Fruit fly (Drosophila melanogaster) whole organism, wandering third instar larva: ENCODE data around the gene mthl7.

Experiments used
- Abd-B ChIP-seq: fragments of >200 bp; optimal IDR thresholded peaks from 2 replicates; lab custom pipeline; 2017; ENCODE audit warnings: missing biosample characterization, missing genetic modification characterization
- CG32264 ChIP-seq: fragments of 200-800 bp; sonication (Bioruptor generic); optimal IDR thresholded peaks from 2 replicates; lab custom pipeline; 2016; ENCODE audit warnings: missing biosample characterization, missing genetic modification characterization
- CG9705 ChIP-seq: fragments of 200-800 bp; sonication (Bioruptor generic); optimal IDR thresholded peaks from 2 replicates; lab custom pipeline; 2018; ENCODE audit warnings: missing biosample characterization, mild to moderate bottlenecking, missing genetic modification characterization
- CrebA ChIP-seq: fragments of 200-800 bp; sonication (Bioruptor generic); optimal IDR thresholded peaks from 2 replicates; lab custom pipeline; 2016; ENCODE audit warnings: missing biosample characterization, mild to moderate bottlenecking, missing genetic modification characterization, borderline replicate concordance
- Dfd ChIP-seq: fragments of >200 bp; optimal IDR thresholded peaks from 2 replicates; lab custom pipeline; 2017; ENCODE audit warnings: missing biosample characterization, missing genetic modification characterization
- Dif ChIP-seq: fragments of 200-275, 200-300 bp; sonication (Bioruptor generic); optimal IDR thresholded peaks from 2 replicates; lab custom pipeline; 2018; ENCODE audit warnings: missing biosample characterization, missing genetic modification characterization; ENCODE audit not compliant: partially characterized antibody
- GATAd ChIP-seq: sonication (Bioruptor generic); optimal IDR thresholded peaks from 2 replicates; lab custom pipeline; 2016; ENCODE audit warnings: missing biosample characterization, missing genetic modification characterization
- HLH106 ChIP-seq: fragments of 200-800 bp; optimal IDR thresholded peaks from 3 replicates; lab custom pipeline; 2019; ENCODE audit warnings: missing biosample characterization, mild to moderate bottlenecking, missing genetic modification characterization, moderate library complexity
- Hnf4 ChIP-seq: fragments of 200-800 bp; sonication (Bioruptor generic); optimal IDR thresholded peaks from 2 replicates; lab custom pipeline; 2016; ENCODE audit warnings: missing biosample characterization, mild to moderate bottlenecking, missing genetic modification characterization
- Hr78 ChIP-seq: fragments of >200 bp; optimal IDR thresholded peaks from 2 replicates; lab custom pipeline; 2017; ENCODE audit warnings: missing biosample characterization, missing genetic modification characterization
- Hr83 ChIP-seq: fragments of 200-300 bp; sonication (Bioruptor generic); optimal IDR thresholded peaks from 2 replicates; lab custom pipeline; 2016; ENCODE audit warnings: missing biosample characterization, mild to moderate bottlenecking, missing genetic modification characterization, moderate library complexity; ENCODE audit not compliant: poor library complexity, severe bottlenecking
- Jra ChIP-seq: sonication (Bioruptor generic); optimal IDR thresholded peaks from 2 replicates; lab custom pipeline; 2016; ENCODE audit warnings: missing biosample characterization, missing genetic modification characterization
- Mio ChIP-seq: sonication (Bioruptor generic); optimal IDR thresholded peaks from 2 replicates; lab custom pipeline; 2016; ENCODE audit warnings: missing biosample characterization, missing genetic modification characterization
- Myc ChIP-seq: fragments of >200 bp; optimal IDR thresholded peaks from 2 replicates; lab custom pipeline; 2017
- N ChIP-seq: fragments of >200 bp; optimal IDR thresholded peaks from 2 replicates; lab custom pipeline; 2018; ENCODE audit warnings: missing biosample characterization, missing external identifiers, missing genetic modification characterization
- OdsH ChIP-seq: fragments of 200-800 bp; sonication (Bioruptor generic); optimal IDR thresholded peaks from 2 replicates; lab custom pipeline; 2016; ENCODE audit warnings: missing biosample characterization, mild to moderate bottlenecking, missing genetic modification characterization
- Rel ChIP-seq, 2 experiments: fragments of 200-800 bp; sonication (Bioruptor generic) in 1 of 2; optimal IDR thresholded peaks; 2 replicates in 1 of 2; 3 replicates in 1 of 2; lab custom pipeline; 2016 to 2019; ENCODE audit warnings: mild to moderate bottlenecking in 2 of 2, missing biosample characterization in 2 of 2, missing genetic modification characterization in 2 of 2, moderate library complexity in 1 of 2
- Sp1 ChIP-seq: fragments of 200-800 bp; sonication (Bioruptor generic); optimal IDR thresholded peaks from 3 replicates; lab custom pipeline; 2019; ENCODE audit warnings: missing biosample characterization, mild to moderate bottlenecking, missing genetic modification characterization, moderate library complexity
- Vsx2 ChIP-seq: fragments of 200-300, 225-300 bp; sonication (Bioruptor generic); optimal IDR thresholded peaks from 2 replicates; lab custom pipeline; 2018; ENCODE audit warnings: missing biosample characterization, missing genetic modification characterization; ENCODE audit not compliant: partially characterized antibody
- br ChIP-seq: fragments of 200-800 bp; sonication (Bioruptor generic); optimal IDR thresholded peaks from 2 replicates; lab custom pipeline; 2016; ENCODE audit warnings: missing biosample characterization, missing genetic modification characterization
- brk ChIP-seq: fragments of 200-800 bp; sonication (Bioruptor generic); optimal IDR thresholded peaks from 2 replicates; lab custom pipeline; 2016; ENCODE audit warnings: missing biosample characterization, mild to moderate bottlenecking, missing genetic modification characterization
- dl ChIP-seq, 2 experiments: fragments of 175-275, 200-275 bp in 1 of 2; fragments of 200-275 bp in 1 of 2; sonication (Bioruptor generic); optimal IDR thresholded peaks; lab custom pipeline; 2018; ENCODE audit warnings: mild to moderate bottlenecking in 2 of 2, missing biosample characterization in 2 of 2, missing genetic modification characterization in 2 of 2, moderate library complexity in 2 of 2; ENCODE audit not compliant: partially characterized antibody in 2 of 2, insufficient read depth in 1 of 2
- dmrt93B ChIP-seq: fragments of 200-800 bp; sonication (Bioruptor generic); optimal IDR thresholded peaks from 2 replicates; lab custom pipeline; 2018; ENCODE audit warnings: missing biosample characterization, mild to moderate bottlenecking, missing genetic modification characterization
- dsf ChIP-seq: sonication (Bioruptor generic); optimal IDR thresholded peaks from 2 replicates; lab custom pipeline; 2016; ENCODE audit warnings: missing biosample characterization, missing genetic modification characterization, borderline replicate concordance
- ey ChIP-seq: fragments of 200-800 bp; sonication (Bioruptor generic); optimal IDR thresholded peaks from 2 replicates; lab custom pipeline; 2016; ENCODE audit warnings: missing biosample characterization, missing genetic modification characterization
- foxo ChIP-seq, 2 experiments: fragments of 200-800 bp; sonication (Bioruptor generic); optimal IDR thresholded peaks; 2 replicates in 1 of 2; 3 replicates in 1 of 2; lab custom pipeline; 2016 to 2017; ENCODE audit warnings: missing biosample characterization in 2 of 2, missing genetic modification characterization in 2 of 2
- fru ChIP-seq: fragments of 200-800 bp; sonication (Bioruptor generic); optimal IDR thresholded peaks from 3 replicates; lab custom pipeline; 2016; ENCODE audit warnings: missing biosample characterization, mild to moderate bottlenecking, missing genetic modification characterization
- h ChIP-seq: fragments of 200-800 bp; sonication (Bioruptor generic); optimal IDR thresholded peaks from 3 replicates; lab custom pipeline; 2016; ENCODE audit warnings: missing biosample characterization, mild to moderate bottlenecking, missing genetic modification characterization
- jim ChIP-seq: fragments of 175-275, 200-325 bp; sonication (Bioruptor generic); optimal IDR thresholded peaks from 2 replicates; lab custom pipeline; 2016; ENCODE audit warnings: missing biosample characterization, mild to moderate bottlenecking, missing genetic modification characterization
- lola ChIP-seq: fragments of >200 bp; optimal IDR thresholded peaks from 2 replicates; lab custom pipeline; 2017; ENCODE audit warnings: missing biosample characterization, missing genetic modification characterization
- pan ChIP-seq: fragments of >200 bp; optimal IDR thresholded peaks from 2 replicates; lab custom pipeline; 2017
- psq ChIP-seq: fragments of 200-800 bp; sonication (Bioruptor generic); optimal IDR thresholded peaks from 3 replicates; lab custom pipeline; 2017; ENCODE audit warnings: missing biosample characterization, mild to moderate bottlenecking, missing genetic modification characterization, moderate library complexity
- rgr ChIP-seq: fragments of 200-800 bp; sonication (Bioruptor generic); optimal IDR thresholded peaks from 3 replicates; lab custom pipeline; 2016; ENCODE audit warnings: missing biosample characterization, mild to moderate bottlenecking, missing genetic modification characterization
- sage ChIP-seq: fragments of 200-800 bp; sonication (Bioruptor generic); optimal IDR thresholded peaks from 2 replicates; lab custom pipeline; 2016; ENCODE audit warnings: missing biosample characterization, mild to moderate bottlenecking, missing genetic modification characterization
- sv ChIP-seq: fragments of 200-800 bp; sonication (Bioruptor generic); optimal IDR thresholded peaks from 3 replicates; lab custom pipeline; 2016; ENCODE audit warnings: missing biosample characterization, missing genetic modification characterization
- tai ChIP-seq: sonication (Bioruptor generic); optimal IDR thresholded peaks from 2 replicates; lab custom pipeline; 2016; ENCODE audit warnings: missing biosample characterization, missing genetic modification characterization
- usp ChIP-seq: fragments of >200 bp; optimal IDR thresholded peaks from 2 replicates; lab custom pipeline; 2017; ENCODE audit warnings: missing biosample characterization, missing genetic modification characterization
- woc ChIP-seq: sonication (Bioruptor generic); optimal IDR thresholded peaks from 2 replicates; lab custom pipeline; 2016; ENCODE audit warnings: missing biosample characterization, mild to moderate bottlenecking, missing genetic modification characterization

Gene mthl7

DNA sequence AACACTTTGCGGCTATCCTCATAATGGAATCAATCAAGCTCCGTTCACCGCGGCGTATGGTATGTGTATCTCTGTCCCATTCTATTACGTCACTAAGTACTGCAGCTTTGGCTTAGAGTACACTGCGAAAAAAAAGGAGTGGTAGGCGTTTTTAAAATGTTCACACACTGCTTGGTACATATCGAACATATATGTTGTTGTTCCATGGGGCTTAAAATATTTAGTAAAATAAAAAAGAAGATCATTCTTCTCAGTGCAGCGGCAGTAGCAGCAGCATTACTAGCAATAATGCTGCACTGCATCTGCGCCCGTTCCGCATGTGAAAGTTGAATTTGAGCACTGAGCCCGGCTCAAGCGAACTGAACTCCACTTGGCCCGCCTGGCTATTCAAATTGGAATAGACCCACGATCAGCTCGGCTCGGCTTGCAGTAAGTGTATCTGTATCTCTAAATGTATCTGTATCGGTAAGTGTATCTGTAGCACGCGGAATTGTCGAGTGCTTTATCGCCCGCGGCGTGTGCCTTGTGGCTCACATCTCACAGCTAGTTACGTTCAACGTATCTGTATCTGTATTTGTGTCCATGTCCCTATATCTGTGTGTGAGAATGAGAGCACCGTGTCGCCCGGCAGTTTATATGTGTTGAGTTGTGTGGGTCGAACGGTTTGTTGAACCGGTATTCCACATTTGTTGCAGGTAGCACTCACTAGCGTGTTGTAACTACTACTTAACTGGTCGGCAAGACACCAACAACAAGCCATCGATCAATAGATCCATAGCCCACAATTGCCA, 26.9 kb downstream of the mthl7 start:
- TF ChIP-seq woc (peak; percentile 16), tai (GFP tag; lab: Kevin White, UChicago) (no peak), psq (GFP tag; lab: Kevin White, UChicago) (no peak), dmrt93B (GFP tag; lab: Kevin White, UChicago) (peak; percentile 16), Mio (GFP tag; lab: Kevin White, UChicago) (no peak), OdsH (GFP tag; lab: Kevin White, UChicago) (no peak), fru (GFP tag; lab: Kevin White, UChicago) (peak; percentile 64), GATAd (no peak), Vsx2 (GFP tag; lab: Kevin White, UChicago) (no peak), HLH106 (tag; lab: Kevin White, UChicago) (peak; percentile 10), N (GFP tag; lab: Kevin White, UChicago) (no peak), Rel (GFP tag; optimal IDR thresholded peaks at IDR 0.05; lab: Kevin White, UChicago) (no peak), Rel (tag; optimal IDR thresholded peaks at IDR 0.05; lab: Kevin White, UChicago) (no peak), Hr83 (GFP tag; lab: Kevin White, UChicago) (no peak), CrebA (no peak), CG32264 (GFP tag; lab: Kevin White, UChicago) (no peak), rgr (GFP tag; lab: Kevin White, UChicago) (peak; percentile 45), Dfd (GFP tag; lab: Kevin White, UChicago) (no peak), pan (lab: Kevin White, UChicago) (no peak), sage (no peak), usp (GFP tag; lab: Kevin White, UChicago) (no peak), Jra (GFP tag; lab: Kevin White, UChicago) (no peak), Abd-B (GFP tag; lab: Kevin White, UChicago) (no peak), h (GFP tag; lab: Kevin White, UChicago) (peak; percentile 2), lola (GFP tag; lab: Kevin White, UChicago) (no peak), dsf (no peak), brk (no peak), Hnf4 (GFP tag; lab: Kevin White, UChicago) (no peak), CG9705 (GFP tag; lab: Kevin White, UChicago) (no peak), Sp1 (GFP tag; lab: Kevin White, UChicago) (no peak), sv (GFP tag; lab: Kevin White, UChicago) (peak; percentile 39), ey (GFP tag; lab: Kevin White, UChicago) (peak; percentile 47), br (GFP tag; lab: Kevin White, UChicago) (peak; percentile 8), Myc (no peak), dl (GFP tag; optimal IDR thresholded peaks at IDR 0.05; lab: Kevin White, UChicago; ENCODE audit: insufficient read depth in 1 of 2, partially characterized antibody in 2 of 2) (no peak), Hr78 (no peak), Dif (GFP tag; lab: Kevin White, UChicago) (no peak), foxo (GFP tag; optimal IDR thresholded peaks at IDR 0.05; lab: Kevin White, UChicago) (peak in 1 of 2 experiments; percentile 6), jim (GFP tag; lab: Kevin White, UChicago) (no peak)
- TF ChIP-seq, all 38 proteins: peak for 10

- TF ChIP-seq Myc, result no peak
- TF ChIP-seq pan (lab: Kevin White, UChicago), result no peak
- TF ChIP-seq Sp1 (GFP tag; lab: Kevin White, UChicago), result peak; percentile 6
- no peak for TF ChIP-seq CG9705 (GFP tag; lab: Kevin White, UChicago)
- TF ChIP-seq rgr (GFP tag; lab: Kevin White, UChicago), result no peak
- no peak for TF ChIP-seq brk
- TF ChIP-seq GATAd, result no peak
- TF ChIP-seq dl (GFP tag; optimal IDR thresholded peaks at IDR 0.05; lab: Kevin White, UChicago; ENCODE audit: insufficient read depth in 1 of 2, partially characterized antibody in 2 of 2), result peak; percentile 79 to 83
- peak; percentile 20 for TF ChIP-seq CrebA
- TF ChIP-seq N (GFP tag; lab: Kevin White, UChicago), result no peak
- no peak for TF ChIP-seq h (GFP tag; lab: Kevin White, UChicago)
- no peak for TF ChIP-seq Jra (GFP tag; lab: Kevin White, UChicago)
- peak; percentile 67 for TF ChIP-seq Vsx2 (GFP tag; lab: Kevin White, UChicago)
- TF ChIP-seq lola (GFP tag; lab: Kevin White, UChicago), result no peak
- peak; percentile 76 for TF ChIP-seq Rel (GFP tag; optimal IDR thresholded peaks at IDR 0.05; lab: Kevin White, UChicago)
- TF ChIP-seq Rel (tag; optimal IDR thresholded peaks at IDR 0.05; lab: Kevin White, UChicago), result no peak
- TF ChIP-seq Dif (GFP tag; lab: Kevin White, UChicago), result peak; percentile 44
Observed at dm6 chr3L:8151727-8152199, 28.6 kb downstream of the mthl7 start, which contains the start of gene CG13676. CG13676 (minus strand) TSS chr3L:8151813.
